Fruit fly (Drosophila melanogaster): ENCODE data around the gene CG43057.

Gene CG43057

dm6 chr2L:8274958-8275584 lies 31.3 kb upstream of the CG43057 start (continued):
- TF ChIP-seq CG10654 (GFP tag; optimal IDR thresholded peaks at IDR 0.05) (peak; percentile 26), ftz-f1 (GFP tag; optimal IDR thresholded peaks at IDR 0.05) (no peak), Lim3 (GFP tag; IDR thresholded peaks at IDR 0.05) (no peak), CG18262 (tag; optimal IDR thresholded peaks at IDR 0.05) (peak; percentile 86), vnd (GFP tag; IDR thresholded peaks at IDR 0.05; ENCODE audit: partially characterized antibody) (no peak), CG4730 (GFP tag; IDR thresholded peaks at IDR 0.05) (no peak), unc-4 (GFP tag; IDR thresholded peaks at IDR 0.05; ENCODE audit: partially characterized antibody) (no peak), al (GFP tag; IDR thresholded peaks at IDR 0.05) (no peak), CG3995 (GFP tag; optimal IDR thresholded peaks at IDR 0.05) (no peak), CG34422 (GFP tag; IDR thresholded peaks at IDR 0.05) (0 out of 3 replicates have a peak, but pooled peaks have one; percentile 41), cato (GFP tag; optimal IDR thresholded peaks at IDR 0.05; ENCODE audit: borderline replicate concordance) (no peak), CG32532 (GFP tag; IDR thresholded peaks at IDR 0.05) (no peak), CG14014 (GFP tag; IDR thresholded peaks at IDR 0.05) (peak; percentile 36; the same call in 1 of the 2 replicates), ranshi (GFP tag; IDR thresholded peaks at IDR 0.05) (peak; percentile 53; the same call in 1 of the 2 replicates), CG2712 (tag; optimal IDR thresholded peaks at IDR 0.05) (peak; percentile 89), Hmx (GFP tag; optimal IDR thresholded peaks at IDR 0.05) (no peak), Oaz (GFP tag; IDR thresholded peaks at IDR 0.05) (0 out of 2 replicates have a peak, but pooled peaks have one; percentile 24), dysf (GFP tag; IDR thresholded peaks at IDR 0.05) (peak; percentile 70), Mes4 (GFP tag; optimal IDR thresholded peaks at IDR 0.05) (no peak), CG4360 (GFP tag; IDR thresholded peaks at IDR 0.05) (no peak), sr (GFP tag; IDR thresholded peaks at IDR 0.05) (no peak), CG11723 (GFP tag; optimal IDR thresholded peaks at IDR 0.05) (peak; percentile 14), Six4 (GFP tag; optimal IDR thresholded peaks at IDR 0.05) (peak; percentile 64), pum (GFP tag; optimal IDR thresholded peaks at IDR 0.05) (no peak), NFAT (GFP tag; IDR thresholded peaks at IDR 0.05) (no peak), wdn (GFP tag; IDR thresholded peaks at IDR 0.05) (no peak), tap (tag; optimal IDR thresholded peaks at IDR 0.05) (peak; percentile 63), CG10274 (GFP tag; optimal IDR thresholded peaks at IDR 0.05) (no peak), Doc2 (GFP tag; IDR thresholded peaks at IDR 0.05) (no peak), yki (optimal IDR thresholded peaks at IDR 0.05) (no peak), CG4282 (GFP tag; optimal IDR thresholded peaks at IDR 0.05) (no peak), CkIIα-i1 (GFP tag; IDR thresholded peaks at IDR 0.05) (no peak), CG32772 (GFP tag; IDR thresholded peaks at IDR 0.05) (peak; percentile 57), odd (GFP tag; optimal IDR thresholded peaks at IDR 0.05) (peak; percentile 58), phol (tag; optimal IDR thresholded peaks at IDR 0.05) (peak; percentile 78), CG1603 (tag; optimal IDR thresholded peaks at IDR 0.05) (no peak), fd96Cb (tag; optimal IDR thresholded peaks at IDR 0.05) (peak; percentile 63), bowl (GFP tag; IDR thresholded peaks at IDR 0.05) (no peak), ERR (GFP tag; optimal IDR thresholded peaks at IDR 0.05) (no peak), CG13894 (tag; optimal IDR thresholded peaks at IDR 0.05) (no peak), Opbp (GFP tag; IDR thresholded peaks at IDR 0.05; ENCODE audit: partially characterized antibody) (no peak), unpg (GFP tag; optimal IDR thresholded peaks at IDR 0.05) (peak; percentile 83), repo (GFP tag; optimal IDR thresholded peaks at IDR 0.05) (no peak), luna (GFP tag; optimal IDR thresholded peaks at IDR 0.05) (no peak), scrt (GFP tag; optimal IDR thresholded peaks at IDR 0.05) (peak; percentile 8), Dad (GFP tag; optimal IDR thresholded peaks at IDR 0.05) (no peak), ci (GFP tag; IDR thresholded peaks at IDR 0.05) (peak; percentile 85), CG9876 (GFP tag; optimal IDR thresholded peaks at IDR 0.05) (no peak), CG10209 (GFP tag; optimal IDR thresholded peaks at IDR 0.05) (peak; percentile 64), CG1602 (GFP tag; optimal IDR thresholded peaks at IDR 0.05) (peak; percentile 55), inv (GFP tag; IDR thresholded peaks at IDR 0.05; ENCODE audit: partially characterized antibody) (no peak)

Data from whole organism, embryonic.